Fruit fly (Drosophila melanogaster) ovary, adult (tissue): Measurements from ENCODE around the gene kon.

ENCODE experiments used
- CG17801 ChIP-seq: fragments of 200-800 bp; optimal IDR thresholded peaks from 2 replicates; lab custom pipeline; 2019; ENCODE audit warnings: missing biosample characterization, mild to moderate bottlenecking, missing genetic modification characterization, moderate library complexity; ENCODE audit not compliant: partially characterized antibody

kon gene

dm6 chr2L:18503760-18504159 lies at the start of gene kon:
TSS of gene kon (minus strand) at chr2L:18503978.
- no peak for TF ChIP-seq CG17801 (GFP tag; lab: Kevin White, UChicago)

- no peak for TF ChIP-seq CG17801 (GFP tag; lab: Kevin White, UChicago)
Measured at dm6 chr2L:18549470-18549869, 45.7 kb upstream of the kon start.

- no peak for TF ChIP-seq CG17801 (GFP tag; lab: Kevin White, UChicago)
Measured at dm6 chr2L:18548753-18549152, 45.0 kb upstream of the kon start.

- TF ChIP-seq CG17801 (GFP tag; lab: Kevin White, UChicago) = no peak
Measured at dm6 chr2L:18546426-18546825, 42.6 kb upstream of the kon start.

dm6 chr2L:18526005-18526404 lies 22.2 kb upstream of the kon start:
- TF ChIP-seq CG17801 (GFP tag; lab: Kevin White, UChicago) = no peak

- TF ChIP-seq CG17801 (GFP tag; lab: Kevin White, UChicago) = no peak
Measured at dm6 chr2L:18524896-18525295, 21.1 kb upstream of the kon start.

- TF ChIP-seq CG17801 (GFP tag; lab: Kevin White, UChicago) = no peak
Measured at dm6 chr2L:18523003-18523402, 19.2 kb upstream of the kon start.

- TF ChIP-seq CG17801 (GFP tag; lab: Kevin White, UChicago) = no peak
Measured at dm6 chr2L:18522258-18522657, 18.5 kb upstream of the kon start.

- TF ChIP-seq CG17801 (GFP tag; lab: Kevin White, UChicago) = no peak
Measured at dm6 chr2L:18518852-18519251, 15.1 kb upstream of the kon start.

dm6 chr2L:18517002-18517635 lies 13.3 kb upstream of the kon start, which contains the start of gene CG10211:
TSS of gene CG10211 (plus strand) at chr2L:18517487.
- no peak for TF ChIP-seq CG17801 (GFP tag; lab: Kevin White, UChicago)

- TF ChIP-seq CG17801 (GFP tag; lab: Kevin White, UChicago) = no peak
Measured at dm6 chr2L:18516367-18516766, 12.6 kb upstream of the kon start.

dm6 chr2L:18513402-18513801 lies 9.6 kb upstream of the kon start:
- TF ChIP-seq CG17801 (GFP tag; lab: Kevin White, UChicago) = no peak

- no peak for TF ChIP-seq CG17801 (GFP tag; lab: Kevin White, UChicago)
Measured at dm6 chr2L:18509181-18509580, 5.4 kb upstream of the kon start, which contains the start of gene Ugt301D1. TSS of gene Ugt301D1 (plus strand) at chr2L:18509560.

- TF ChIP-seq CG17801 (GFP tag; lab: Kevin White, UChicago) = no peak
Measured at dm6 chr2L:18506923-18507322, 3.1 kb upstream of the kon start.

dm6 chr2L:18505475-18505874 lies 1.7 kb upstream of the kon start:
- TF ChIP-seq CG17801 (GFP tag; lab: Kevin White, UChicago) = no peak

- no peak for TF ChIP-seq CG17801 (GFP tag; lab: Kevin White, UChicago)
Measured at dm6 chr2L:18504881-18505280, 1.1 kb upstream of the kon start.

dm6 chr2L:18499900-18500299 lies 3.9 kb downstream of the kon start:
- TF ChIP-seq CG17801 (GFP tag; lab: Kevin White, UChicago) = no peak
